Fruit fly (Drosophila melanogaster) whole organism, embryonic: Measurements from ENCODE around the gene Grx5.

Source experiments
- B-H2 ChIP-seq: fragments of 200-800 bp; sonication (Bioruptor generic); optimal IDR thresholded peaks from 2 replicates; lab custom pipeline; 2018; ENCODE audit warnings: missing biosample characterization, mild to moderate bottlenecking, missing genetic modification characterization
- CG10267 ChIP-seq: fragments of 200-800 bp; sonication (Bioruptor generic); optimal IDR thresholded peaks from 2 replicates; lab custom pipeline; 2018; ENCODE audit warnings: missing biosample characterization, mild to moderate bottlenecking, missing genetic modification characterization, moderate library complexity
- CG11456 ChIP-seq: fragments of 200-800 bp; sonication (Bioruptor generic); IDR thresholded peaks from 3 replicates; pipeline ENCODE4 v1.3.6; 2022; ENCODE audit warnings: missing biosample characterization, missing genetic modification characterization
- CG11696 ChIP-seq: fragments of 200-800 bp; sonication (Bioruptor generic); IDR thresholded peaks from 2 replicates; pipeline ENCODE4 v1.3.6; 2022; ENCODE audit warnings: missing biosample characterization, missing genetic modification characterization
- CG15011 ChIP-seq: fragments of 200-800 bp; sonication (Bioruptor generic); optimal IDR thresholded peaks from 3 replicates; lab custom pipeline; 2018; ENCODE audit warnings: missing biosample characterization, mild to moderate bottlenecking, missing genetic modification characterization
- CG18476 ChIP-seq: fragments of 200-800 bp; sonication (Bioruptor generic); optimal IDR thresholded peaks from 2 replicates; lab custom pipeline; 2016; ENCODE audit warnings: missing biosample characterization, mild to moderate bottlenecking, missing genetic modification characterization
- CG18599 ChIP-seq: fragments of 200-800 bp; sonication (Bioruptor generic); optimal IDR thresholded peaks from 3 replicates; lab custom pipeline; 2017; ENCODE audit warnings: missing biosample characterization, missing genetic modification characterization, mild to moderate bottlenecking, moderate library complexity, missing genetic modification reagents
- CG2116 ChIP-seq: fragments of 200-800 bp; sonication (Bioruptor generic); optimal IDR thresholded peaks from 3 replicates; lab custom pipeline; 2018; ENCODE audit warnings: missing biosample characterization, mild to moderate bottlenecking, missing genetic modification characterization
- CG33557 ChIP-seq: fragments of 200-800 bp; sonication (Bioruptor generic); optimal IDR thresholded peaks from 2 replicates; lab custom pipeline; 2019; ENCODE audit warnings: missing biosample characterization, mild to moderate bottlenecking, missing genetic modification characterization, moderate library complexity
- CG42726 ChIP-seq: fragments of 200-800 bp; sonication (Bioruptor generic); IDR thresholded peaks from 2 replicates; pipeline ENCODE4 v1.3.6; 2022; ENCODE audit warnings: missing biosample characterization, missing genetic modification characterization; ENCODE audit not compliant: partially characterized antibody
- CG5245 ChIP-seq: fragments of 200-800 bp; sonication (Bioruptor generic); optimal IDR thresholded peaks from 3 replicates; lab custom pipeline; 2016; ENCODE audit warnings: missing biosample characterization, missing genetic modification characterization
- CG8944 ChIP-seq: fragments of 200-800 bp; sonication (Bioruptor generic); optimal IDR thresholded peaks from 3 replicates; lab custom pipeline; 2016; ENCODE audit warnings: missing biosample characterization, missing genetic modification characterization
- CG9817 ChIP-seq: fragments of 200-800 bp; sonication (Bioruptor generic); optimal IDR thresholded peaks from 2 replicates; lab custom pipeline; 2018; ENCODE audit warnings: missing biosample characterization, mild to moderate bottlenecking, missing genetic modification characterization, moderate library complexity
- CTCF ChIP-seq: fragments of 200-800 bp; sonication (Bioruptor generic); optimal IDR thresholded peaks from 2 replicates; lab custom pipeline; 2017; ENCODE audit warnings: missing biosample characterization, mild to moderate bottlenecking, missing genetic modification characterization, moderate library complexity
- Deaf1 ChIP-seq: fragments of 200-800 bp; optimal IDR thresholded peaks from 3 replicates; lab custom pipeline; 2019; ENCODE audit warnings: missing biosample characterization, mild to moderate bottlenecking, missing genetic modification characterization, moderate library complexity
- Dref ChIP-seq: fragments of 200-800 bp; sonication (Bioruptor generic); IDR thresholded peaks from 2 replicates; pipeline ENCODE4 v1.3.6; 2022; ENCODE audit warnings: missing biosample characterization, missing genetic modification characterization
- ERR ChIP-seq: fragments of 200-800 bp; sonication (Bioruptor generic); optimal IDR thresholded peaks from 2 replicates; lab custom pipeline; 2016; ENCODE audit warnings: missing biosample characterization, missing genetic modification characterization
- Eip74EF ChIP-seq, 2 experiments: fragments of 200-800 bp in 1 of 2; fragments of >200 bp in 1 of 2; sonication (Bioruptor generic) in 1 of 2; optimal IDR thresholded peaks; 2 replicates each; lab custom pipeline; 2017 to 2019; ENCODE audit warnings: missing biosample characterization in 2 of 2, missing genetic modification characterization in 2 of 2, mild to moderate bottlenecking in 1 of 2, moderate library complexity in 1 of 2
- HLH54F ChIP-seq: fragments of 200-800 bp; sonication (Bioruptor generic); optimal IDR thresholded peaks from 3 replicates; lab custom pipeline; 2016; ENCODE audit warnings: missing biosample characterization, missing genetic modification characterization
- Hand ChIP-seq: fragments of 200-800 bp; sonication (Bioruptor generic); optimal IDR thresholded peaks from 2 replicates; lab custom pipeline; 2017; ENCODE audit warnings: mild to moderate bottlenecking, missing biosample characterization, missing genetic modification reagents, missing genetic modification characterization
- HmgZ ChIP-seq: fragments of 200-800 bp; sonication (Bioruptor generic); optimal IDR thresholded peaks from 2 replicates; lab custom pipeline; 2018; ENCODE audit warnings: missing biosample characterization, mild to moderate bottlenecking, missing genetic modification characterization
- Jarid2 ChIP-seq: fragments of 200-800 bp; sonication (Bioruptor generic); optimal IDR thresholded peaks from 3 replicates; lab custom pipeline; 2017; ENCODE audit warnings: mild to moderate bottlenecking, missing biosample characterization, missing genetic modification reagents, missing genetic modification characterization
- Max ChIP-seq: fragments of 200-800 bp; sonication (Bioruptor generic); optimal IDR thresholded peaks from 2 replicates; lab custom pipeline; 2016; ENCODE audit warnings: missing biosample characterization, mild to moderate bottlenecking, missing genetic modification characterization
- Meics ChIP-seq: fragments of 200-800 bp; sonication (Bioruptor generic); optimal IDR thresholded peaks from 2 replicates; lab custom pipeline; 2017; ENCODE audit warnings: missing biosample characterization, mild to moderate bottlenecking, missing genetic modification characterization
- Mes4 ChIP-seq: fragments of 200-800 bp; sonication (Bioruptor generic); optimal IDR thresholded peaks from 2 replicates; lab custom pipeline; 2016; ENCODE audit warnings: missing biosample characterization, missing genetic modification characterization
- NFAT ChIP-seq: fragments of 200-800 bp; sonication (Bioruptor generic); IDR thresholded peaks from 2 replicates; pipeline ENCODE4 v1.3.6; 2022; ENCODE audit warnings: missing biosample characterization, missing genetic modification characterization
- Spps ChIP-seq: fragments of 200-800 bp; sonication (Bioruptor generic); optimal IDR thresholded peaks from 2 replicates; lab custom pipeline; 2018; ENCODE audit warnings: missing biosample characterization, mild to moderate bottlenecking, missing genetic modification characterization
- ase ChIP-seq: fragments of 200-800 bp; sonication (Bioruptor generic); IDR thresholded peaks from 3 replicates; pipeline ENCODE4 v1.3.6; 2022; ENCODE audit warnings: missing biosample characterization, missing genetic modification characterization
- bcd ChIP-seq: fragments of 200-800 bp; sonication (Bioruptor generic); optimal IDR thresholded peaks from 2 replicates; lab custom pipeline; 2017; ENCODE audit warnings: missing biosample characterization, mild to moderate bottlenecking, missing genetic modification characterization
- chinmo ChIP-seq: fragments of 200-800 bp; sonication (Bioruptor generic); IDR thresholded peaks from 4 replicates; pipeline ENCODE4 v1.3.6; 2022; ENCODE audit warnings: missing biosample characterization, missing genetic modification characterization; ENCODE audit not compliant: partially characterized antibody
- corto ChIP-seq: fragments of 200-800 bp; sonication (Bioruptor generic); optimal IDR thresholded peaks from 2 replicates; lab custom pipeline; 2016; ENCODE audit warnings: missing biosample characterization, mild to moderate bottlenecking, missing genetic modification characterization, moderate library complexity
- crc ChIP-seq: fragments of 200-800 bp; sonication (Bioruptor generic); optimal IDR thresholded peaks from 2 replicates; lab custom pipeline; 2016; ENCODE audit warnings: missing biosample characterization, missing genetic modification characterization
- crol ChIP-seq: fragments of 200-800 bp; sonication (Bioruptor generic); IDR thresholded peaks from 2 replicates; pipeline ENCODE4 v1.3.6; 2022; ENCODE audit warnings: missing biosample characterization, missing genetic modification characterization
- dimm ChIP-seq: fragments of 200-800 bp; sonication (Bioruptor generic); IDR thresholded peaks from 2 replicates; pipeline ENCODE4 v1.3.6; 2022; ENCODE audit warnings: missing biosample characterization, missing genetic modification characterization
- dmrt11E ChIP-seq: fragments of 200-800 bp; sonication (Bioruptor generic); optimal IDR thresholded peaks from 3 replicates; lab custom pipeline; 2018; ENCODE audit warnings: missing biosample characterization, mild to moderate bottlenecking, missing genetic modification characterization, moderate library complexity
- eve ChIP-seq, 2 experiments: fragments of >200 bp; optimal IDR thresholded peaks; 2 replicates each; lab custom pipeline; 2017; ENCODE audit warnings: missing biosample characterization in 2 of 2, missing genetic modification characterization in 2 of 2
- fd102C ChIP-seq: fragments of 200-800 bp; sonication (Bioruptor generic); optimal IDR thresholded peaks from 2 replicates; lab custom pipeline; 2018; ENCODE audit warnings: missing biosample characterization, mild to moderate bottlenecking, missing genetic modification characterization, moderate library complexity
- gfzf ChIP-seq: fragments of 200-800 bp; sonication (Bioruptor generic); optimal IDR thresholded peaks from 2 replicates; lab custom pipeline; 2016; ENCODE audit warnings: missing biosample characterization, mild to moderate bottlenecking, missing genetic modification characterization, moderate library complexity
- gt ChIP-seq: fragments of 200-800 bp; sonication (Bioruptor generic); IDR thresholded peaks from 2 replicates; pipeline ENCODE4 v1.3.6; 2022; ENCODE audit warnings: missing biosample characterization, missing genetic modification characterization
- mam ChIP-seq: fragments of 200-800 bp; sonication (Bioruptor generic); optimal IDR thresholded peaks from 3 replicates; lab custom pipeline; 2016; ENCODE audit warnings: missing biosample characterization, missing genetic modification characterization
- pum ChIP-seq: fragments of 200-800 bp; sonication (Bioruptor generic); optimal IDR thresholded peaks from 2 replicates; lab custom pipeline; 2016; ENCODE audit warnings: missing biosample characterization, missing genetic modification characterization
- sd ChIP-seq: fragments of 200-800 bp; sonication (Bioruptor generic); optimal IDR thresholded peaks from 3 replicates; lab custom pipeline; 2018; ENCODE audit warnings: missing biosample characterization, mild to moderate bottlenecking, missing genetic modification characterization, moderate library complexity
- slp2 ChIP-seq: fragments of 200-800 bp; sonication (Bioruptor generic); optimal IDR thresholded peaks from 2 replicates; lab custom pipeline; 2016; ENCODE audit warnings: missing biosample characterization, missing genetic modification characterization
- sob ChIP-seq: fragments of 200-800 bp; sonication (Bioruptor generic); IDR thresholded peaks from 2 replicates; pipeline ENCODE4 v1.3.6; 2022; ENCODE audit warnings: missing biosample characterization, missing genetic modification characterization
- vfl ChIP-seq: fragments of 200-800 bp; sonication (Bioruptor generic); optimal IDR thresholded peaks from 2 replicates; lab custom pipeline; 2016; ENCODE audit warnings: missing biosample characterization, missing genetic modification characterization
- zen ChIP-seq: fragments of 200-800 bp; sonication (Bioruptor generic); optimal IDR thresholded peaks from 3 replicates; lab custom pipeline; 2018; ENCODE audit warnings: missing biosample characterization, mild to moderate bottlenecking, missing genetic modification characterization, moderate library complexity
- zfh2 ChIP-seq: fragments of 200-800 bp; sonication (Bioruptor generic); optimal IDR thresholded peaks from 2 replicates; lab custom pipeline; 2016; ENCODE audit warnings: missing biosample characterization, missing genetic modification characterization

The Grx5 gene

DNA sequence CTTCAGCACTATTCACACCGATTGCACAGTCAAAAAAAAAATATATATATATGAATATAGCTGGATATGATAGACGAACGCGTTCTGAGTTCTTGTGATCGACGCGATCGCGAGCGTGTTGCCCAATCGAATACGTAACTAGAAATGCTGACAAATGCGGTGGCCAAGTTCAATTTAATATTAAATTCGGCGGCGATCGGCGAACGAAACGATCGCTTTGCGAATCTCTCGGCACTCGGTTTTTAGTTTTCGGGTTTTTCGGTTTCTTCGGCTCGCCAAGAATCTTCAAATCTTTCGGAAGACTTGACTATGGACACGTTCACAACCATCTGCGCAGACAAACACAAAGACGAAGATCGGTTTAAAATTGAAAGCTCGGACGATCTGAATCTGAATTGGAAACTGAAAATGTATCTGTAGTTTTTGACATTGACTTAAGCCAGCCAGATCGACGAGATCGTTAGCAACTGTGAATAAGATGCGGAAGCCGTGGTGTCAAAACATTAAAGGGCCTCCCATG, 15.2 kb upstream of the Grx5 start, which contains the start of gene CG9521 (continued):
- TF ChIP-seq Dref (GFP tag; lab: Robert Waterston, UW) (no peak), CG15011 (GFP tag; lab: Kevin White, UChicago) (no peak), dmrt11E (tag; lab: Kevin White, UChicago) (no peak), ase (GFP tag; lab: Robert Waterston, UW) (no peak), vfl (no peak), sd (peak; percentile 0), sob (GFP tag; lab: Robert Waterston, UW) (no peak), CG33557 (GFP tag; lab: Kevin White, UChicago) (no peak), Jarid2 (GFP tag; lab: Kevin White, UChicago) (no peak), Deaf1 (tag; lab: Kevin White, UChicago) (peak; percentile 91), CTCF (GFP tag; lab: Kevin White, UChicago) (no peak), Eip74EF (GFP tag; optimal IDR thresholded peaks at IDR 0.05; lab: Kevin White, UChicago) (peak in 1 of 2 experiments; percentile 24), gfzf (GFP tag; lab: Kevin White, UChicago) (no peak), ERR (no peak), Hand (no peak), chinmo (GFP tag; lab: Robert Waterston, UW) (0 out of 4 replicates have a peak, but pooled peaks have one; percentile 72), CG42726 (GFP tag; lab: Robert Waterston, UW) (no peak), Mes4 (GFP tag; lab: Kevin White, UChicago) (no peak)

DNA sequence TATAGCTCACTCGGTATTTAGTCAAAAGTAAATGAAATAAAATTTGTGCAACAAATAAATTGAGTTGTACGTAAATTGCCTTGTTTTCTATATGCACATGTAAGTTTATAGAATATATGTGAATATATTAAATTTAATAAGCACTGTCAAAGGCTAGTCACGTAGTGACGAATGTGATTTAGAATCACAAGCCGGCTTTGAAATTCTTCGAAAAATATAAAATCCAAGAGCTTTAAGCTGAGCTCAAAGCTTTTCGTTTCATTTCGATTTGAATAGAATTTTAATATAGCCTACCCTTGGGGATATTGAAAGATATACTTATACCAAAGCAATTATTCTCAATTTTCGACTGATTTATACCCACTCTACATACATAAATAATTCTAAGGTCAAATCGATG, 12.1 kb upstream of the Grx5 start:
- TF ChIP-seq fd102C (GFP tag; lab: Kevin White, UChicago) (no peak), zen (no peak), Meics (peak; percentile 81)

DNA sequence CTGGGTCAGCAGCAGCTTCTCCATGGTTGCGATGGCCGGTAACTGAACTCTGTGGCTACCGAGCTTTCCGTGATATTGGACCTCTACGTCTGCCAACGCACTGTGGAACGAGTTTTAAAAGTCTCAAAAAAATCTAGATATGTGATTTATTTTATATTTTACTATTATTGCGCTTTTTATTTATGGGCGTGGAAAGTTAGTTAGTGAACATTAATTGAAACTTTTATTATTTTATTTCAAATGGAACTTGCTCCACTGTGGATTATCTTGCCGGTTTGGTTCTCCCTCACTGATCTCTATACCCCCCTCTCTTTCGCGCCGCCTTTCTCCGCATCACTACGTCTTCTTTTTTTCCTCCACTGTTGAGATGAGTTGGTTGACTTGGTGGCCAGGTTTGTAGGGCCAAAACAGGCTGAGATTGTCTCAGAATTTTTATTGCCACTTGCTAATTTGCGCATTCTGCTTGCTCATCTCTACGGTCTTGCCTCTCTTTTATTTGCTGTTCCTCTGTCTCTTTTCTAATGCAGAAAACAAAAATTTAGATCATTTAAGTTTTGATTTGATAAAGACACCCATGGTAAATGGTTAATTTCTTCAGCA, 10.9 kb upstream of the Grx5 start, which contains the start of gene CG9522:
Gene CG9522, minus strand, starts transcription at position 54 of the 600 bp plus-strand sequence.
- TF ChIP-seq CG11696 (peak; percentile 60; the same call in 1 of the 2 replicates), zfh2 (peak; percentile 3), slp2 (GFP tag; lab: Kevin White, UChicago) (peak; percentile 14), Max (GFP tag; lab: Kevin White, UChicago) (peak; percentile 28), crc (GFP tag; lab: Kevin White, UChicago) (peak; percentile 11), CG10267 (tag; lab: Kevin White, UChicago) (peak; percentile 72), CG11456 (GFP tag; lab: Robert Waterston, UW) (peak; percentile 69; the same call in 2 of the 3 replicates), bcd (GFP tag; lab: Kevin White, UChicago) (peak; percentile 72), Spps (tag; lab: Kevin White, UChicago) (peak; percentile 79), gt (GFP tag; lab: Robert Waterston, UW) (no peak), chinmo (GFP tag; lab: Robert Waterston, UW) (no peak), CG9817 (peak; percentile 49), crol (GFP tag; lab: Robert Waterston, UW) (peak; percentile 40; the same call in 1 of the 2 replicates), CG8944 (GFP tag; lab: Kevin White, UChicago) (peak; percentile 18), CG18599 (GFP tag; lab: Kevin White, UChicago) (peak; percentile 71), CG2116 (peak; percentile 20), eve (GFP tag; optimal IDR thresholded peaks at IDR 0.05; lab: Kevin White, UChicago) (peak in 1 of 2 experiments; percentile 72), mam (peak; percentile 27), B-H2 (GFP tag; lab: Kevin White, UChicago) (no peak), CG18476 (GFP tag; lab: Kevin White, UChicago) (peak; percentile 35), HmgZ (tag; lab: Kevin White, UChicago) (peak; percentile 33), corto (peak; percentile 34), dimm (GFP tag; lab: Robert Waterston, UW) (0 out of 2 replicates have a peak, but pooled peaks have one; percentile 40), HLH54F (GFP tag; lab: Kevin White, UChicago) (no peak), NFAT (GFP tag; lab: Robert Waterston, UW) (peak; percentile 49; the same call in 1 of the 2 replicates), pum (GFP tag; lab: Kevin White, UChicago) (peak; percentile 29), CG5245 (GFP tag; lab: Kevin White, UChicago) (peak; percentile 44)
